Fruit fly (Drosophila melanogaster) whole organism, adult: Measurements from ENCODE around the gene Wdr59.

Experiments
- CG12768 ChIP-seq: fragments of 200-800 bp; sonication (Bioruptor generic); optimal IDR thresholded peaks from 2 replicates; lab custom pipeline; 2017; ENCODE audit warnings: missing biosample characterization, missing genetic modification characterization, mild to moderate bottlenecking, moderate library complexity, missing genetic modification reagents
- CG7045 ChIP-seq: fragments of 200-800 bp; sonication (Bioruptor generic); optimal IDR thresholded peaks from 2 replicates; lab custom pipeline; 2017; ENCODE audit warnings: missing biosample characterization, mild to moderate bottlenecking, missing genetic modification characterization
- CG7101 ChIP-seq: fragments of 200-800 bp; sonication (Bioruptor generic); optimal IDR thresholded peaks from 2 replicates; lab custom pipeline; 2018; ENCODE audit warnings: missing biosample characterization, mild to moderate bottlenecking, missing genetic modification characterization, moderate library complexity
- Mnt ChIP-seq: fragments of 200-800 bp; sonication (Bioruptor generic); optimal IDR thresholded peaks from 2 replicates; lab custom pipeline; 2016; ENCODE audit warnings: missing biosample characterization, mild to moderate bottlenecking, missing genetic modification characterization
- ovo ChIP-seq: fragments of 200-800 bp; sonication (Bioruptor generic); optimal IDR thresholded peaks from 2 replicates; lab custom pipeline; 2016; ENCODE audit warnings: missing biosample characterization, missing genetic modification characterization
- pad ChIP-seq: fragments of 200-800 bp; sonication (Bioruptor generic); optimal IDR thresholded peaks from 3 replicates; lab custom pipeline; 2017; ENCODE audit warnings: missing biosample characterization, missing genetic modification characterization, mild to moderate bottlenecking, moderate library complexity, missing genetic modification reagents
- toe ChIP-seq: fragments of 200-800 bp; sonication (Bioruptor generic); optimal IDR thresholded peaks from 2 replicates; lab custom pipeline; 2016; ENCODE audit warnings: missing biosample characterization, missing genetic modification characterization

DNA sequence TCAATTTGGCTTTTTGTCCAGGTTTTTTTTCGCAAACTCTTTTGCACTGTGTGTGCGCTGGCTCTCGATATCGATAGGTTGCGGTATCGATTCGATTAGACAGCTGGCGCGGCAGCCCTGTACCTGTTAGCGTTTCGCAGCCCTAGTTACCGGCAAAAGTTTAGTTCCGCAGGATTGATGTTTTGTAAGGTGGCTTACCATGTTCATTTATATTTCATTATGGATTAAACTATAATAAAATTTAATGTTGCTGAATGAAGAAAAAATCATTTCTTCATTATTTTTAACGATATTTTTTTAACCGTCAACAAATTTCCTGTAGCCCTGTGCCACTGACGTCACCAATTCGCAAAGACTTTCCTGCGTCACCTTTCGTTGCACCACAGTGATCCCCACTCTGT, 15.3 kb downstream of the Wdr59 start, which contains the start of gene Reps:
- TF ChIP-seq toe, result peak; percentile 98
- peak; percentile 98 for TF ChIP-seq CG12768 (GFP tag; lab: Kevin White, UChicago)
- TF ChIP-seq pad (GFP tag; lab: Kevin White, UChicago), result peak; percentile 89
- TF ChIP-seq ovo, result peak; percentile 94
- TF ChIP-seq CG7045 (GFP tag; lab: Kevin White, UChicago), result peak; percentile 98
- peak; percentile 93 for TF ChIP-seq Mnt
- peak; percentile 97 for TF ChIP-seq CG7101
